Worm (Caenorhabditis elegans) whole organism, L4/young adult: ENCODE measurements around the gene irld-57.

Experiments
- W03F9.2 ChIP-seq: fragments of 150-350 bp; optimal IDR thresholded peaks from 2 replicates; lab custom pipeline; 2014; ENCODE audit warnings: missing biosample characterization, missing genetic modification characterization
- dao-5 ChIP-seq: sonication (generic microtip); optimal IDR thresholded peaks from 2 replicates; lab custom pipeline; 2016; ENCODE audit warnings: missing genotype, missing genetic modification characterization, moderate library complexity, missing compliant biosample characterization

DNA sequence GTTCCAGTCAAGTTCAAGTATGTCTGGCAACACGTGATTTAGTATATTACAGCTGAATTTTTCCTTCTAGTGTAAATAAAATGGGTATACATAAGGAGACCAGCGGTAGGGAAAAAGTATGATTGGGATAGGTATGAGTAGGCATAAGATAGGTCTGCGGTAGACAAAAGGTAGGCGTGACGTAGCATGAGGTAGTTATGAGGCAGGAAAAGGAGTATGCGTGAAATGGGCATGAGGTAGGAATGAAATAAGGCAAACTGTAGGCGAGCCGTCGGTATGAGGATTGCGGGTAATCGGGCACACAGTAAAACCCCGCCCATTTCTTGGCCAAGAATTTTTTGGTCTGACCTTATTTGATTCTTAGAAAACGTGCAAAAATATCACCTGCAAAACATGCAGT is 5.1 kb downstream of the irld-57 start:
- no peak for TF ChIP-seq W03F9.2 (tag; lab: Kevin White, UChicago)
- no peak for TF ChIP-seq dao-5
